Worm (Caenorhabditis elegans): ENCODE results near the gene F36H12.17.
"Not testable (repeated sequence)": the region's sequence is repeated elsewhere in the genome, so short reads cannot be mapped to it uniquely, and the experiment has no call there.

Gene F36H12.17

ce11 chrIV:5316223-5316622 lies 38.6 kb upstream of the F36H12.17 start, which contains the start of gene msp-65:
TSS of gene msp-65 (plus strand) at chrIV:5316523.
- not testable (repeated sequence) for TF ChIP-seq php-3 (GFP tag; IDR thresholded peaks at IDR 0.05); ceh-20 (GFP tag; IDR thresholded peaks at IDR 0.05); ceh-32 (tag; optimal IDR thresholded peaks at IDR 0.05; ENCODE audit: poor library complexity)

ce11 chrIV:5313011-5313410 lies 35.4 kb upstream of the F36H12.17 start, which contains the start of the genes msp-59 and ZK354.2:
TSS of gene msp-59 (minus strand) at chrIV:5313111.
TSS of gene ZK354.2 (plus strand) at chrIV:5313405.
- TF ChIP-seq nhr-102 (tag; optimal IDR thresholded peaks at IDR 0.05); dmd-9 (GFP tag; IDR thresholded peaks at IDR 0.05); hif-1 (tag; optimal IDR thresholded peaks at IDR 0.05): not testable (repeated sequence)

ce11 chrIV:5309742-5310141 lies 32.1 kb upstream of the F36H12.17 start, which contains the start of gene ZK354.3:
TSS of gene ZK354.3 (plus strand) at chrIV:5310042.
- no peak for TF ChIP-seq pha-4 (GFP tag; IDR thresholded peaks at IDR 0.05)
- no peak for TF ChIP-seq pha-4 (tag; optimal IDR thresholded peaks at IDR 0.05)
- TF ChIP-seq nhr-28 (tag; optimal IDR thresholded peaks at IDR 0.05) = no peak
- no peak for TF ChIP-seq zip-11 (GFP tag; IDR thresholded peaks at IDR 0.05)
- TF ChIP-seq lim-7 (GFP tag; IDR thresholded peaks at IDR 0.05) = no peak
- TF ChIP-seq nhr-77 (tag; optimal IDR thresholded peaks at IDR 0.05) = no peak
- TF ChIP-seq ceh-82 (tag; optimal IDR thresholded peaks at IDR 0.05) = no peak
- TF ChIP-seq mep-1 (tag; optimal IDR thresholded peaks at IDR 0.05) = no peak
- no peak for TF ChIP-seq daf-16 (GFP tag; optimal IDR thresholded peaks at IDR 0.05)
- TF ChIP-seq daf-16 (tag; optimal IDR thresholded peaks at IDR 0.05) = no peak
- no peak for TF ChIP-seq fos-1 (tag; optimal IDR thresholded peaks at IDR 0.05)
- no peak for TF ChIP-seq spr-3 (GFP tag; optimal IDR thresholded peaks at IDR 0.05)
- no peak for TF ChIP-seq nhr-11 (tag; optimal IDR thresholded peaks at IDR 0.05)
- TF ChIP-seq ceh-20 (GFP tag; IDR thresholded peaks at IDR 0.05) = no peak
- no peak for TF ChIP-seq set-16 (GFP tag; IDR thresholded peaks at IDR 0.05)
- TF ChIP-seq duxl-1 (tag; optimal IDR thresholded peaks at IDR 0.05; ENCODE audit: poor library complexity) = no peak
- TF ChIP-seq lsy-2 (tag; optimal IDR thresholded peaks at IDR 0.05) = no peak
- TF ChIP-seq mxl-2 (GFP tag; conservative IDR thresholded peaks at IDR 0.05) = no peak
- TF ChIP-seq cey-2 (tag; optimal IDR thresholded peaks at IDR 0.05; ENCODE audit: borderline replicate concordance, insufficient read depth) = no peak

ce11 chrIV:5309137-5309536 lies 31.5 kb upstream of the F36H12.17 start:
- TF ChIP-seq snpc-1.2 (GFP tag; IDR thresholded peaks at IDR 0.05) = 0 out of 2 replicates have a peak, but pooled peaks have one; percentile 79

- not testable (repeated sequence) for TF ChIP-seq arid-1 (GFP tag; conservative IDR thresholded peaks at IDR 0.05); dmd-6 (GFP tag; IDR thresholded peaks at IDR 0.05); ceh-44 (GFP tag; IDR thresholded peaks at IDR 0.05)
Observed at ce11 chrIV:5308046-5308643, 30.5 kb upstream of the F36H12.17 start, which contains the start of the genes ZK354.9 and msp-58. TSS of gene ZK354.9 (minus strand) at chrIV:5308146. TSS of gene msp-58 (plus strand) at chrIV:5308593.

ce11 chrIV:5306040-5306439 lies 28.4 kb upstream of the F36H12.17 start, which contains the start of gene ZK354.8:
TSS of gene ZK354.8 (minus strand) at chrIV:5306140.
- TF ChIP-seq lin-15B (tag; optimal IDR thresholded peaks at IDR 0.05) = no peak
- no peak for TF ChIP-seq ceh-28 (tag; optimal IDR thresholded peaks at IDR 0.05)
- no peak for TF ChIP-seq F10B5.3 (tag; optimal IDR thresholded peaks at IDR 0.05)
- TF ChIP-seq F26F4.8 (GFP tag; conservative IDR thresholded peaks at IDR 0.05) = no peak
- TF ChIP-seq rbr-2 (tag; optimal IDR thresholded peaks at IDR 0.05) = no peak
- no peak for TF ChIP-seq D1046.2 (GFP tag; IDR thresholded peaks at IDR 0.05)
- no peak for TF ChIP-seq arid-1 (GFP tag; conservative IDR thresholded peaks at IDR 0.05)
- no peak for TF ChIP-seq Y105C5A.15 (GFP tag; IDR thresholded peaks at IDR 0.05)
- TF ChIP-seq daf-19 (GFP tag; conservative IDR thresholded peaks at IDR 0.05) = no peak
- TF ChIP-seq tra-1 (GFP tag; IDR thresholded peaks at IDR 0.05) = no peak
- TF ChIP-seq egl-27 (tag; optimal IDR thresholded peaks at IDR 0.05) = no peak
- no peak for TF ChIP-seq ama-1 (optimal IDR thresholded peaks at IDR 0.05)

Measured in whole organism, L4 larva.